Fruit fly (Drosophila melanogaster) whole organism, embryonic: ENCODE data around the gene CG9269.
A peak's percentile ranks its signal among the peaks of the same experiment; 100 is the strongest.

Experiments used
- ATbp ChIP-seq: fragments of 200-800 bp; sonication (Bioruptor generic); optimal IDR thresholded peaks from 2 replicates; lab custom pipeline; 2017; ENCODE audit warnings: missing biosample characterization, mild to moderate bottlenecking, missing genetic modification characterization, missing genetic modification reagents
- Adf1 ChIP-seq: fragments of 200-800 bp; sonication (Bioruptor generic); IDR thresholded peaks from 2 replicates; pipeline ENCODE4 v1.3.6; 2022; ENCODE audit warnings: missing biosample characterization, missing genetic modification characterization
- Asciz ChIP-seq: fragments of 200-800 bp; sonication (Bioruptor generic); optimal IDR thresholded peaks from 2 replicates; lab custom pipeline; 2017; ENCODE audit warnings: missing biosample characterization, mild to moderate bottlenecking, missing genetic modification characterization, missing genetic modification reagents
- B-H1 ChIP-seq: fragments of 200-800 bp; sonication (Bioruptor generic); IDR thresholded peaks from 3 replicates; pipeline ENCODE4 v1.3.6; 2022; ENCODE audit warnings: missing biosample characterization, missing genetic modification characterization
- CG10321 ChIP-seq: fragments of 200-800 bp; sonication (Bioruptor generic); IDR thresholded peaks from 2 replicates; pipeline ENCODE4 v1.3.6; 2022; ENCODE audit warnings: missing biosample characterization, missing genetic modification characterization
- CG11093 ChIP-seq: fragments of 200-800 bp; sonication (Bioruptor generic); IDR thresholded peaks from 3 replicates; pipeline ENCODE4 v1.3.6; 2022; ENCODE audit warnings: missing biosample characterization, missing genetic modification characterization
- CG11504 ChIP-seq: fragments of 200-800 bp; sonication (Bioruptor generic); optimal IDR thresholded peaks from 3 replicates; lab custom pipeline; 2019; ENCODE audit warnings: missing biosample characterization, mild to moderate bottlenecking, missing genetic modification characterization, moderate library complexity
- CG12659 ChIP-seq: fragments of 200-800 bp; sonication (Bioruptor generic); optimal IDR thresholded peaks from 3 replicates; lab custom pipeline; 2017; ENCODE audit warnings: mild to moderate bottlenecking, missing biosample characterization, missing genetic modification reagents, missing genetic modification characterization
- CG13775 ChIP-seq: fragments of 200-800 bp; sonication (Bioruptor generic); optimal IDR thresholded peaks from 3 replicates; lab custom pipeline; 2017; ENCODE audit warnings: missing biosample characterization, mild to moderate bottlenecking, missing genetic modification characterization
- CG15479 ChIP-seq: fragments of 200-800 bp; sonication (Bioruptor generic); optimal IDR thresholded peaks from 3 replicates; lab custom pipeline; 2019; ENCODE audit warnings: missing biosample characterization, mild to moderate bottlenecking, missing genetic modification characterization, moderate library complexity
- CG1602 ChIP-seq: fragments of 200-800 bp; sonication (Bioruptor generic); optimal IDR thresholded peaks from 3 replicates; lab custom pipeline; 2016; ENCODE audit warnings: missing biosample characterization, missing genetic modification characterization
- CG17385 ChIP-seq: fragments of 200-800 bp; sonication (Bioruptor generic); optimal IDR thresholded peaks from 3 replicates; lab custom pipeline; 2018; ENCODE audit warnings: missing biosample characterization, mild to moderate bottlenecking, missing genetic modification characterization
- CG17802 ChIP-seq: fragments of 200-800 bp; sonication (Bioruptor generic); optimal IDR thresholded peaks from 2 replicates; lab custom pipeline; 2018; ENCODE audit warnings: missing biosample characterization, mild to moderate bottlenecking, missing genetic modification characterization, moderate library complexity
- CG1832 ChIP-seq: fragments of 200-800 bp; sonication (Bioruptor generic); optimal IDR thresholded peaks from 2 replicates; lab custom pipeline; 2017; ENCODE audit warnings: missing biosample characterization, mild to moderate bottlenecking, missing genetic modification characterization, inconsistent platforms
- CG2116 ChIP-seq: fragments of 200-800 bp; sonication (Bioruptor generic); optimal IDR thresholded peaks from 3 replicates; lab custom pipeline; 2018; ENCODE audit warnings: missing biosample characterization, mild to moderate bottlenecking, missing genetic modification characterization
- CG31441 ChIP-seq: fragments of 200-800 bp; sonication (Bioruptor generic); IDR thresholded peaks from 2 replicates; pipeline ENCODE4 v1.3.6; 2022; ENCODE audit warnings: missing biosample characterization, missing genetic modification characterization
- CG32532 ChIP-seq: fragments of 200-800 bp; sonication (Bioruptor generic); IDR thresholded peaks from 2 replicates; pipeline ENCODE4 v1.3.6; 2022; ENCODE audit warnings: missing biosample characterization, missing genetic modification characterization
- CG4854 ChIP-seq: fragments of 200-800 bp; sonication (Bioruptor generic); optimal IDR thresholded peaks from 2 replicates; lab custom pipeline; 2016; ENCODE audit warnings: missing biosample characterization, missing genetic modification characterization, inconsistent platforms
- CG6689 ChIP-seq: fragments of 200-800 bp; sonication (Bioruptor generic); IDR thresholded peaks from 2 replicates; pipeline ENCODE4 v1.3.6; 2022; ENCODE audit warnings: missing biosample characterization, missing genetic modification characterization
- CG6765 ChIP-seq: fragments of 200-800 bp; sonication (Bioruptor generic); optimal IDR thresholded peaks from 3 replicates; lab custom pipeline; 2017; ENCODE audit warnings: missing biosample characterization, mild to moderate bottlenecking, missing genetic modification characterization
- CG7556 ChIP-seq: fragments of 200-800 bp; sonication (Bioruptor generic); optimal IDR thresholded peaks from 2 replicates; lab custom pipeline; 2017; ENCODE audit warnings: missing biosample characterization, mild to moderate bottlenecking, missing genetic modification characterization
- CG8281 ChIP-seq: fragments of 200-800 bp; sonication (Bioruptor generic); optimal IDR thresholded peaks from 2 replicates; lab custom pipeline; 2018; ENCODE audit warnings: missing biosample characterization, mild to moderate bottlenecking, missing genetic modification characterization, moderate library complexity
- CG9437 ChIP-seq: fragments of 200-800 bp; sonication (Bioruptor generic); optimal IDR thresholded peaks from 2 replicates; lab custom pipeline; 2018; ENCODE audit warnings: missing biosample characterization, mild to moderate bottlenecking, missing genetic modification characterization
- Chrac-16 ChIP-seq: fragments of 200-800 bp; sonication (Bioruptor generic); optimal IDR thresholded peaks from 3 replicates; lab custom pipeline; 2016; ENCODE audit warnings: missing biosample characterization, missing genetic modification characterization
- CkIIα-i1 ChIP-seq: fragments of 200-800 bp; sonication (Bioruptor generic); IDR thresholded peaks from 2 replicates; pipeline ENCODE4 v1.3.6; 2022; ENCODE audit warnings: missing biosample characterization, missing genetic modification characterization
- Fer2 ChIP-seq: fragments of 200-800 bp; sonication (Bioruptor generic); optimal IDR thresholded peaks from 2 replicates; lab custom pipeline; 2018; ENCODE audit warnings: missing biosample characterization, mild to moderate bottlenecking, missing genetic modification characterization, moderate library complexity
- Fer3 ChIP-seq: fragments of 200-800 bp; sonication (Bioruptor generic); optimal IDR thresholded peaks from 2 replicates; lab custom pipeline; 2018; ENCODE audit warnings: missing biosample characterization, mild to moderate bottlenecking, missing genetic modification characterization, moderate library complexity
- Nf-YC ChIP-seq: fragments of 200-800 bp; optimal IDR thresholded peaks from 3 replicates; lab custom pipeline; 2019; ENCODE audit warnings: missing biosample characterization, mild to moderate bottlenecking, missing genetic modification characterization, moderate library complexity
- Taf1 ChIP-seq: fragments of 200-800 bp; sonication (Bioruptor generic); IDR thresholded peaks from 2 replicates; pipeline ENCODE4 v1.3.6; 2022; ENCODE audit warnings: missing biosample characterization, missing genetic modification characterization
- Trl ChIP-seq, 3 experiments: fragments of >200 bp in 2 of 3; fragments of 200-800 bp in 1 of 3; sonication (Bioruptor generic) in 1 of 3; optimal IDR thresholded peaks; 2 replicates in 1 of 3; 3 replicates in 2 of 3; lab custom pipeline; 2016 to 2017; ENCODE audit warnings: missing biosample characterization in 1 of 3, missing genetic modification characterization in 1 of 3
- Vsx1 ChIP-seq: fragments of 200-800 bp; sonication (Bioruptor generic); optimal IDR thresholded peaks from 2 replicates; lab custom pipeline; 2017; ENCODE audit warnings: missing biosample characterization, mild to moderate bottlenecking, missing genetic modification characterization, missing genetic modification reagents
- abd-A ChIP-seq: fragments of 200-800 bp; sonication (Bioruptor generic); optimal IDR thresholded peaks from 3 replicates; lab custom pipeline; 2019; ENCODE audit warnings: missing biosample characterization, mild to moderate bottlenecking, missing genetic modification characterization, moderate library complexity
- ci ChIP-seq: fragments of 200-800 bp; sonication (Bioruptor generic); IDR thresholded peaks from 3 replicates; pipeline ENCODE4 v1.3.6; 2022; ENCODE audit warnings: missing biosample characterization, missing genetic modification characterization
- dmrt99B ChIP-seq: fragments of 200-800 bp; sonication (Bioruptor generic); optimal IDR thresholded peaks from 2 replicates; lab custom pipeline; 2018; ENCODE audit warnings: missing biosample characterization, mild to moderate bottlenecking, missing genetic modification characterization, moderate library complexity
- dysf ChIP-seq: fragments of 200-800 bp; sonication (Bioruptor generic); IDR thresholded peaks from 3 replicates; pipeline ENCODE4 v1.3.6; 2022; ENCODE audit warnings: missing biosample characterization, missing genetic modification characterization
- ems ChIP-seq: fragments of 200-800 bp; sonication (Bioruptor generic); optimal IDR thresholded peaks from 3 replicates; lab custom pipeline; 2016; ENCODE audit warnings: missing biosample characterization, missing genetic modification characterization
- eyg ChIP-seq: fragments of 200-800 bp; sonication (Bioruptor generic); optimal IDR thresholded peaks from 3 replicates; lab custom pipeline; 2016; ENCODE audit warnings: missing biosample characterization, missing genetic modification characterization
- fru ChIP-seq: fragments of >200 bp; optimal IDR thresholded peaks from 2 replicates; lab custom pipeline; 2017
- gfzf ChIP-seq: fragments of 200-800 bp; sonication (Bioruptor generic); optimal IDR thresholded peaks from 2 replicates; lab custom pipeline; 2016; ENCODE audit warnings: missing biosample characterization, mild to moderate bottlenecking, missing genetic modification characterization, moderate library complexity
- lola ChIP-seq, 3 experiments: fragments of >200 bp in 2 of 3; fragments of 200-800 bp in 1 of 3; sonication (Bioruptor generic) in 1 of 3; optimal IDR thresholded peaks; 2 replicates each; lab custom pipeline; 2017 to 2019; ENCODE audit warnings: missing biosample characterization in 3 of 3, missing genetic modification characterization in 3 of 3, mild to moderate bottlenecking in 1 of 3, moderate library complexity in 1 of 3
- luna ChIP-seq: fragments of 200-800 bp; sonication (Bioruptor generic); optimal IDR thresholded peaks from 2 replicates; lab custom pipeline; 2016; ENCODE audit warnings: missing biosample characterization, missing genetic modification characterization
- mld ChIP-seq: fragments of 200-800 bp; sonication (Bioruptor generic); IDR thresholded peaks from 3 replicates; pipeline ENCODE4 v1.3.6; 2022; ENCODE audit warnings: missing biosample characterization, missing genetic modification characterization; ENCODE audit not compliant: partially characterized antibody
- nau ChIP-seq: fragments of 200-800 bp; sonication (Bioruptor generic); optimal IDR thresholded peaks from 3 replicates; lab custom pipeline; 2017; ENCODE audit warnings: missing biosample characterization, mild to moderate bottlenecking, missing genetic modification characterization, missing genetic modification reagents
- nmo ChIP-seq: fragments of 200-800 bp; sonication (Bioruptor generic); optimal IDR thresholded peaks from 2 replicates; lab custom pipeline; 2018; ENCODE audit warnings: missing biosample characterization, mild to moderate bottlenecking, missing genetic modification characterization, moderate library complexity
- nom ChIP-seq: fragments of 200-800 bp; sonication (Bioruptor generic); optimal IDR thresholded peaks from 2 replicates; lab custom pipeline; 2017; ENCODE audit warnings: missing biosample characterization, missing genetic modification characterization, mild to moderate bottlenecking, moderate library complexity, missing genetic modification reagents
- pita ChIP-seq: fragments of 200-800 bp; sonication (Bioruptor generic); optimal IDR thresholded peaks from 2 replicates; lab custom pipeline; 2017; ENCODE audit warnings: missing biosample characterization, mild to moderate bottlenecking, missing genetic modification characterization
- pros ChIP-seq: fragments of 200-800 bp; sonication (Bioruptor generic); optimal IDR thresholded peaks from 3 replicates; lab custom pipeline; 2019; ENCODE audit warnings: missing biosample characterization, mild to moderate bottlenecking, missing genetic modification characterization, moderate library complexity
- pum ChIP-seq: fragments of 200-800 bp; sonication (Bioruptor generic); optimal IDR thresholded peaks from 2 replicates; lab custom pipeline; 2016; ENCODE audit warnings: missing biosample characterization, missing genetic modification characterization
- stwl ChIP-seq: fragments of 200-800 bp; sonication (Bioruptor generic); optimal IDR thresholded peaks from 3 replicates; lab custom pipeline; 2018; ENCODE audit warnings: missing biosample characterization, mild to moderate bottlenecking, missing genetic modification characterization, moderate library complexity

The CG9269 gene

DNA sequence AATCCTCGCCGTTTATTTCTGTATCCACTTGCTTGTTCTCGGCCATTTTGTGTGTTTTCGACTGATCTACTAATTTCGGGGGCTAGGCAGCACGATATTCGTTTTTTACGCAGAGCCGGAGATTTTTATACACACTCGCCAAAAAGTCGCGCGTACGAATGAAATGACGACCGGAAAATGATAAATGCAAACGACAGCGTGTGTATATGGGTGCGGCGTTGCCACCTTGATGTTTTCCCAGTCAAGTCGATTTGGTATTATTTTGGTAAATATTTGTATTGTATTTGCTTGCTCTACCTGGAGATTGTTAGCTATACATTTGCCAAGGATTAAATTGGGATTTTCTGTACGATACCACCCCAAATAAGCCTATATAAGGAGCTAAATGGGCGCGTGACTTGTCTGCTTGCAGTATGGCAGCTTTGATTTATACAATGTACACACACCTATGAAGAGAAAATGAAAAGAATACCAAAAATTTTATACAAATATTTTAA, 30.2 kb downstream of the CG9269 start, which contains the start of gene sqd (continued):
- TF ChIP-seq Fer2 (tag; lab: Kevin White, UChicago), result peak; percentile 43
- TF ChIP-seq CG15479, result no peak
- no peak for TF ChIP-seq CG4854
- TF ChIP-seq CG8281 (tag; lab: Kevin White, UChicago), result no peak
- TF ChIP-seq fru (lab: Kevin White, UChicago), result no peak
- TF ChIP-seq CG11093 (GFP tag; lab: Robert Waterston, UW), result no peak
- TF ChIP-seq CG11504 (tag; lab: Kevin White, UChicago), result peak; percentile 41
- no peak for TF ChIP-seq CkIIα-i1 (GFP tag; lab: Robert Waterston, UW)
- TF ChIP-seq nmo, result peak; percentile 52
- TF ChIP-seq CG6689 (GFP tag; lab: Robert Waterston, UW), result peak; percentile 39
- peak; percentile 65; the same call in 1 of the 3 replicates for TF ChIP-seq ci
- TF ChIP-seq CG10321 (GFP tag; lab: Robert Waterston, UW), result 0 out of 2 replicates have a peak, but pooled peaks have one; percentile 16
- TF ChIP-seq CG2116 (GFP tag; lab: Kevin White, UChicago), result peak; percentile 68
- TF ChIP-seq ems, result peak; percentile 49
- peak; percentile 30 for TF ChIP-seq nom
- peak; percentile 56 for TF ChIP-seq Fer3 (tag; lab: Kevin White, UChicago)
- TF ChIP-seq CG31441 (GFP tag; lab: Robert Waterston, UW), result peak; percentile 36
- TF ChIP-seq CG9437 (GFP tag; lab: Kevin White, UChicago), result no peak
- no peak for TF ChIP-seq luna
- TF ChIP-seq CG17385, result peak; percentile 43
- TF ChIP-seq CG17802, result peak; percentile 97
- TF ChIP-seq Taf1 (GFP tag; lab: Robert Waterston, UW), result no peak
- no peak for TF ChIP-seq Trl (optimal IDR thresholded peaks at IDR 0.05; lab: Kevin White, UChicago)
- peak; percentile 9 for TF ChIP-seq Trl (GFP tag; optimal IDR thresholded peaks at IDR 0.05; lab: Kevin White, UChicago)
- TF ChIP-seq gfzf (GFP tag; lab: Kevin White, UChicago), result peak; percentile 56
- TF ChIP-seq pros (GFP tag; lab: Kevin White, UChicago), result no peak
- no peak for TF ChIP-seq CG1832 (GFP tag; lab: Kevin White, UChicago)
- TF ChIP-seq mld (GFP tag; lab: Robert Waterston, UW), result no peak
- peak; percentile 49 for TF ChIP-seq dmrt99B (tag; lab: Kevin White, UChicago)
- TF ChIP-seq ATbp (GFP tag; lab: Kevin White, UChicago), result no peak
- TF ChIP-seq Asciz (GFP tag; lab: Kevin White, UChicago), result peak; percentile 44
- TF ChIP-seq dysf (GFP tag; lab: Robert Waterston, UW), result 0 out of 3 replicates have a peak, but pooled peaks have one; percentile 36
- no peak for TF ChIP-seq abd-A (tag; lab: Kevin White, UChicago)
- TF ChIP-seq Nf-YC (tag; lab: Kevin White, UChicago), result no peak
- TF ChIP-seq Vsx1, result peak; percentile 32
- TF ChIP-seq CG32532 (GFP tag; lab: Robert Waterston, UW), result peak; percentile 52
- TF ChIP-seq stwl (tag; lab: Kevin White, UChicago), result peak; percentile 70
- TF ChIP-seq B-H1 (GFP tag; lab: Robert Waterston, UW), result no peak
- no peak for TF ChIP-seq Adf1 (GFP tag; lab: Robert Waterston, UW)
- no peak for TF ChIP-seq eyg (GFP tag; lab: Kevin White, UChicago)
- TF ChIP-seq CG1602, result no peak
- peak; percentile 54 for TF ChIP-seq CG12659 (GFP tag; lab: Kevin White, UChicago)
- no peak for TF ChIP-seq pita
- TF ChIP-seq pum (GFP tag; lab: Kevin White, UChicago), result peak; percentile 3
- TF ChIP-seq lola (GFP tag; optimal IDR thresholded peaks at IDR 0.05; lab: Kevin White, UChicago), result no peak
- TF ChIP-seq nau, result no peak
- TF ChIP-seq CG7556 (GFP tag; lab: Kevin White, UChicago), result no peak
- peak; percentile 45 for TF ChIP-seq CG6765 (GFP tag; lab: Kevin White, UChicago)
- TF ChIP-seq Chrac-16 (GFP tag; lab: Kevin White, UChicago), result peak; percentile 22
- peak; percentile 50 for TF ChIP-seq CG13775
